Fruit fly (Drosophila melanogaster): ENCODE results near the gene Fhos.

Gene Fhos

DNA sequence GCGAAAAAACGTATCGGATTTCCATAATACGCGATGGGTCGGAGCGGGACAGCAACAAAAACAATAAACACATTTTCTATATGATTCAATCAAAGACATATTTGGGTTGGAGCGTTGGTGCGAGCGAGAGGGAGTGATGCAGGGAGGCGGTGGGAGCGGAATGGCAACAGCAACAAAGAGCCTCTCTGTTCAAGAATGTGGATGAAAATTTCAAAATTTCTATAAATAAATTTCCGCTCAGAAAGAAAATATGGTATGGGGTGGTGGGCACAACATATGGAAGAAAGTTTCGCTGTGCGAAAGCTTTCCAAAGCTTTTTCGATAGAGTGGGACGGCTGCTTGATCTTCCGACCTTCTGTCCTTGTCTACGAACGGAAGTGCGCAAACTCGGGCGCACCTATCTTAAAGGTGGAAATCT, 12.4 kb upstream of the Fhos start (continued):
- TF ChIP-seq CG8924 (tag; optimal IDR thresholded peaks at IDR 0.05) (no peak), Asciz (GFP tag; optimal IDR thresholded peaks at IDR 0.05) (peak; percentile 29), crp (GFP tag; optimal IDR thresholded peaks at IDR 0.05) (peak in 1 of 2 experiments; percentile 31), danr (GFP tag; IDR thresholded peaks at IDR 0.05) (0 out of 2 replicates have a peak, but pooled peaks have one; percentile 8), zen2 (GFP tag; IDR thresholded peaks at IDR 0.05; ENCODE audit: partially characterized antibody) (no peak), CG2202 (tag; optimal IDR thresholded peaks at IDR 0.05) (no peak), tx (GFP tag; optimal IDR thresholded peaks at IDR 0.05) (no peak), fd64A (GFP tag; optimal IDR thresholded peaks at IDR 0.05) (peak; percentile 20), phol (tag; optimal IDR thresholded peaks at IDR 0.05) (no peak), Tbp (GFP tag; optimal IDR thresholded peaks at IDR 0.05) (no peak), CG15479 (GFP tag; optimal IDR thresholded peaks at IDR 0.05) (no peak), chn (GFP tag; optimal IDR thresholded peaks at IDR 0.05) (no peak), CG17385 (GFP tag; optimal IDR thresholded peaks at IDR 0.05) (peak; percentile 53), CG1832 (GFP tag; optimal IDR thresholded peaks at IDR 0.05) (peak; percentile 49), Xbp1 (GFP tag; optimal IDR thresholded peaks at IDR 0.05) (no peak), cad (GFP tag; optimal IDR thresholded peaks at IDR 0.05) (no peak), NC2α (GFP tag; optimal IDR thresholded peaks at IDR 0.05) (no peak), Camta (GFP tag; optimal IDR thresholded peaks at IDR 0.05) (no peak), HLH3B (GFP tag; IDR thresholded peaks at IDR 0.05) (peak; percentile 34; the same call in 1 of the 2 replicates), CG18599 (GFP tag; optimal IDR thresholded peaks at IDR 0.05) (peak; percentile 5), Deaf1 (tag; optimal IDR thresholded peaks at IDR 0.05) (peak; percentile 30), H15 (GFP tag; IDR thresholded peaks at IDR 0.05) (no peak), CG16779 (GFP tag; IDR thresholded peaks at IDR 0.05) (no peak), CG9727 (GFP tag; optimal IDR thresholded peaks at IDR 0.05) (no peak), Rx (GFP tag; IDR thresholded peaks at IDR 0.05) (0 out of 2 replicates have a peak, but pooled peaks have one; percentile 18), vnd (GFP tag; IDR thresholded peaks at IDR 0.05; ENCODE audit: partially characterized antibody) (no peak), Dref (GFP tag; IDR thresholded peaks at IDR 0.05) (no peak), CG8359 (GFP tag; optimal IDR thresholded peaks at IDR 0.05; ENCODE audit: borderline replicate concordance) (no peak), ci (GFP tag; IDR thresholded peaks at IDR 0.05) (peak; percentile 74; the same call in 2 of the 3 replicates), tll (GFP tag; optimal IDR thresholded peaks at IDR 0.05) (no peak), NfI (GFP tag; optimal IDR thresholded peaks at IDR 0.05) (peak; percentile 65), gem (tag; optimal IDR thresholded peaks at IDR 0.05) (no peak), CG14710 (tag; optimal IDR thresholded peaks at IDR 0.05) (no peak), nmo (GFP tag; optimal IDR thresholded peaks at IDR 0.05) (peak; percentile 43), CG12071 (GFP tag; optimal IDR thresholded peaks at IDR 0.05) (peak; percentile 49), CG3407 (GFP tag; optimal IDR thresholded peaks at IDR 0.05) (peak; percentile 39), CG31365 (tag; optimal IDR thresholded peaks at IDR 0.05) (no peak), CG17802 (tag; optimal IDR thresholded peaks at IDR 0.05) (no peak), emc (GFP tag; optimal IDR thresholded peaks at IDR 0.05) (no peak), Dll (GFP tag; IDR thresholded peaks at IDR 0.05; ENCODE audit: partially characterized antibody) (no peak), caup (GFP tag; optimal IDR thresholded peaks at IDR 0.05; ENCODE audit: severe bottlenecking) (peak; percentile 50), aop (GFP tag; IDR thresholded peaks at IDR 0.05) (peak; percentile 72; the same call in 1 of the 2 replicates), CG4328 (GFP tag; optimal IDR thresholded peaks at IDR 0.05) (peak; percentile 43), Side (GFP tag; optimal IDR thresholded peaks at IDR 0.05) (peak; percentile 15), MTF-1 (GFP tag; optimal IDR thresholded peaks at IDR 0.05; ENCODE audit: borderline replicate concordance) (peak; percentile 36), Rfx (GFP tag; IDR thresholded peaks at IDR 0.05) (peak; percentile 37; the same call in 1 of the 2 replicates), CG14441 (GFP tag; IDR thresholded peaks at IDR 0.05) (no peak; the same call in 1 of the 2 replicates), CG2199 (GFP tag; IDR thresholded peaks at IDR 0.05) (peak; percentile 32; the same call in 1 of the 3 replicates), CG17912 (GFP tag; optimal IDR thresholded peaks at IDR 0.05) (peak; percentile 53)

Measured in whole organism, embryonic.